Worm (Caenorhabditis elegans) whole organism, L3 larva: Measurements from ENCODE around the gene dohh-1.

Experiments used
- aly-2 ChIP-seq: fragments of 150-350 bp; optimal IDR thresholded peaks from 2 replicates; lab custom pipeline; 2014; ENCODE audit warnings: missing biosample characterization, missing genetic modification characterization
- ama-1 ChIP-seq: fragments of 150-350 bp; optimal IDR thresholded peaks from 2 replicates; lab custom pipeline; 2018
- egl-5 ChIP-seq: fragments of 150-350 bp; optimal IDR thresholded peaks from 2 replicates; lab custom pipeline; 2017; ENCODE audit warnings: missing biosample characterization, missing genetic modification reagents, missing genetic modification characterization, inconsistent platforms
- elt-1 ChIP-seq: fragments of 150-350 bp; optimal IDR thresholded peaks from 2 replicates; lab custom pipeline; 2014; ENCODE audit warnings: missing biosample characterization, missing genetic modification characterization
- fos-1 ChIP-seq: fragments of 150-350 bp; optimal IDR thresholded peaks from 2 replicates; lab custom pipeline; 2014; ENCODE audit warnings: missing biosample characterization, missing genetic modification characterization
- nfya-1 ChIP-seq: sonication (generic microtip); optimal IDR thresholded peaks from 2 replicates; lab custom pipeline; 2017; ENCODE audit warnings: missing genetic modification characterization, mild to moderate bottlenecking, missing compliant biosample characterization, antibody characterized with exemption, moderate library complexity; ENCODE audit not compliant: insufficient read depth
- nhr-11 ChIP-seq: fragments of 150-350 bp; optimal IDR thresholded peaks from 2 replicates; lab custom pipeline; 2014; ENCODE audit warnings: missing biosample characterization, missing genetic modification characterization
- nhr-23 ChIP-seq: fragments of 150-350 bp; optimal IDR thresholded peaks from 2 replicates; lab custom pipeline; 2014; ENCODE audit warnings: missing biosample characterization, missing genetic modification reagents, missing genetic modification characterization
- sea-2 ChIP-seq: fragments of 150-350 bp; sonication (generic microtip); optimal IDR thresholded peaks from 4 replicates; lab custom pipeline; 2014; ENCODE audit warnings: missing biosample characterization, missing genetic modification reagents, missing genetic modification characterization

- TF ChIP-seq aly-2 (tag; lab: Kevin White, UChicago) = no peak
- no peak for TF ChIP-seq nhr-11
- TF ChIP-seq sea-2 (GFP tag; lab: Kevin White, UChicago) = no peak
- no peak for TF ChIP-seq nhr-23
- TF ChIP-seq elt-1 (tag; lab: Kevin White, UChicago) = no peak
- no peak for TF ChIP-seq fos-1
- TF ChIP-seq ama-1 (lab: Kevin White, UChicago) = no peak
- TF ChIP-seq nfya-1 (tag; lab: Kevin White, UChicago) = no peak
- no peak for TF ChIP-seq egl-5 (tag; lab: Kevin White, UChicago)
Observed at ce11 chrII:10608821-10609220, 29.1 kb downstream of the dohh-1 start.
